Worm (Caenorhabditis elegans) whole organism, L1 larva: ENCODE results near the gene sre-10.

Experiments used
- blmp-1 ChIP-seq: fragments of 150-350 bp; optimal IDR thresholded peaks from 2 replicates; lab custom pipeline; 2014; ENCODE audit warnings: missing biosample characterization, missing genetic modification characterization
- egl-27 ChIP-seq, 2 experiments: fragments of 150-350 bp in 1 of 2; sonication (generic microtip); optimal IDR thresholded peaks; 3 replicates each; lab custom pipeline; 2017 to 2018; ENCODE audit warnings: missing biosample characterization in 2 of 2, missing genetic modification characterization in 2 of 2, missing genetic modification reagents in 2 of 2
- fkh-10 ChIP-seq: sonication (generic microtip); optimal IDR thresholded peaks from 2 replicates; lab custom pipeline; 2017; ENCODE audit warnings: missing biosample characterization, missing genetic modification reagents, missing genetic modification characterization
- lsy-2 ChIP-seq, 2 experiments: fragments of 150-350 bp; optimal IDR thresholded peaks; 2 replicates each; lab custom pipeline; 2014; ENCODE audit warnings: missing biosample characterization in 2 of 2, missing genetic modification characterization in 2 of 2
- mep-1 ChIP-seq: fragments of 150-350 bp; optimal IDR thresholded peaks from 2 replicates; lab custom pipeline; 2014; ENCODE audit warnings: missing biosample characterization, missing genetic modification characterization
- nhr-20 ChIP-seq: sonication (generic microtip); optimal IDR thresholded peaks from 2 replicates; lab custom pipeline; 2016; ENCODE audit warnings: mild to moderate bottlenecking, missing genetic modification characterization, missing compliant biosample characterization
- nhr-237 ChIP-seq: fragments of 150-350 bp; optimal IDR thresholded peaks from 2 replicates; lab custom pipeline; 2014; ENCODE audit warnings: missing biosample characterization, missing genetic modification characterization

- TF ChIP-seq lsy-2 (tag; optimal IDR thresholded peaks at IDR 0.05; lab: Kevin White, UChicago) = no peak
- no peak for TF ChIP-seq blmp-1 (tag; lab: Kevin White, UChicago)
- no peak for TF ChIP-seq egl-27 (tag; optimal IDR thresholded peaks at IDR 0.05; lab: Kevin White, UChicago)
- no peak for TF ChIP-seq mep-1 (tag; lab: Kevin White, UChicago)
- TF ChIP-seq nhr-237 (tag; lab: Kevin White, UChicago) = no peak
- TF ChIP-seq nhr-20 (tag; lab: Kevin White, UChicago) = no peak
- TF ChIP-seq fkh-10 = no peak
Observed at ce11 chrV:7123188-7123708, 9.1 kb upstream of the sre-10 start, which contains the start of gene lmd-5.
